Worm (Caenorhabditis elegans): ENCODE results near the gene col-168.
A peak's percentile ranks its signal among the peaks of the same experiment; 100 is the strongest.

The col-168 gene

DNA sequence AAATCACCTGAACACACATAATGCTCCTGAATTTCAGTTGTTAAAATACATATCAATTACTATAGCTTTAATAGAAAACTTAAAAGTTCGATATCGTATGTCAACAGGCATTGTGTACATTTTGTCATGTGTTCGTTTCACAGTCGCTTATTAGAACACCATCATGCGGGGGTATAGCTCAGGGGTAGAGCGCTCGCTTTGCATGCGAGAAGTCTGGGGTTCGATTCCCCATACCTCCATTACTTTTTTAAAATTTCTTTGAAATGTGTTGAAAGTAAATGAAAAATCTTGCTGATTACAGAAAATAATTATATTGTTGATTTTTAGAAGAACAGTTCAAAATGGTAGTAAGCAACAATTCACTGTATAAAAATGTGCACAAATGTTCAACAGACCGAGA, 40.0 kb upstream of the col-168 start (continued):
- TF ChIP-seq ZK546.5 (tag; optimal IDR thresholded peaks at IDR 0.05) (no peak), F26F4.8 (GFP tag; conservative IDR thresholded peaks at IDR 0.05) (peak; percentile 87), vab-7 (GFP tag; IDR thresholded peaks at IDR 0.05) (peak; percentile 86), hif-1 (tag; optimal IDR thresholded peaks at IDR 0.05) (no peak)

DNA sequence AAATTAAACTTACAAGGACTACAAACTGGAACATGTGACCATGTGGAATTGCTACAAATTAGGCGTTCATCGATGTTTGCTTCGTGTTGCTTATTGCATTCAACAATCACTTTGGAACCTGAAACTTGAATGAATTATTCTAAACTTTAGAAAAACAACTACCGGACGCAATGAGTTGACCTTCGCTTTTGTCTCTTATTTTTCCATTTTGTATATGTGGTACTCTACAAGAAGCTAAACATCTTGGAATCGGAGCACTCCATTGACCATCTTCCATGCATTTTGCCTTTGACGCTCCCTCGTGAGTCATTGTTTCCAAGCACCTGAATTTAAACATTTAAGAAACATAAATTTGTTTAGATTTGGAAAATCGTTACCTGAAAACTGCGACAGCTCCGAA, 37.1 kb upstream of the col-168 start:
- TF ChIP-seq ceh-44 (GFP tag; IDR thresholded peaks at IDR 0.05) (no peak), saeg-2 (GFP tag; IDR thresholded peaks at IDR 0.05) (no peak), snpc-1.2 (GFP tag; IDR thresholded peaks at IDR 0.05) (no peak), egl-27 (tag; optimal IDR thresholded peaks at IDR 0.05) (no peak), aha-1 (tag) (peak; percentile 90)

DNA sequence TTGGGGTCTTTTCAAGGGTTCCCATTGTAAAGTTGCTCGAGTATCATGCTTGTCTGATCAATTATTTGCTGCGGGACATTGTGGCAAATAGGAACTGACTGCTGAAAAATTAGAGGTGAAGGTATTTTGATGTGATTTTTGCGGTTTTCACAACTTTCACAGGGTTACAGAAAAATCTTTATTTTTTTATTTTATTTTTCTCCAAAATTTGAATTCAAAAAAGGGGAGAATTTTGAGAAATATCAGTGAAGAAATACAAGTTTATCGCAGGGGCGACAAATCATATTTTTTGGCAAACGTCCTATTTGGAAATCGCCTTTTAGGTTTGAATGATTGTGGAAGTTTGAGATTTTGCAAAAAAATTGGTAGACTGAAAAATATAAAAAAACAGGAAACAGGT, 34.6 kb upstream of the col-168 start, which contains the start of gene lev-9:
Gene lev-9, minus strand, starts transcription at position 101 of the 400 bp plus-strand sequence.
- no peak for TF ChIP-seq ceh-82 (tag; optimal IDR thresholded peaks at IDR 0.05)
- TF ChIP-seq ceh-28 (tag; optimal IDR thresholded peaks at IDR 0.05) = no peak
- no peak for TF ChIP-seq ceh-62 (tag; optimal IDR thresholded peaks at IDR 0.05)
- TF ChIP-seq nhr-48 (tag; optimal IDR thresholded peaks at IDR 0.05) = no peak
- no peak for TF ChIP-seq ceh-20 (GFP tag; IDR thresholded peaks at IDR 0.05)
- TF ChIP-seq ceh-32 (tag; optimal IDR thresholded peaks at IDR 0.05; ENCODE audit: poor library complexity) = no peak
- no peak for TF ChIP-seq skn-1 (tag; optimal IDR thresholded peaks at IDR 0.05)
- no peak for TF ChIP-seq unc-39 (tag; optimal IDR thresholded peaks at IDR 0.05)
- TF ChIP-seq php-3 (GFP tag; IDR thresholded peaks at IDR 0.05) = no peak
- TF ChIP-seq lim-7 (GFP tag; IDR thresholded peaks at IDR 0.05) = no peak
- no peak for TF ChIP-seq ZK546.5 (tag; optimal IDR thresholded peaks at IDR 0.05)
- no peak for TF ChIP-seq zip-11 (GFP tag; IDR thresholded peaks at IDR 0.05)
- TF ChIP-seq R02D3.7 (tag; optimal IDR thresholded peaks at IDR 0.05) = no peak
- no peak for TF ChIP-seq saeg-2 (GFP tag; IDR thresholded peaks at IDR 0.05)
- no peak for TF ChIP-seq ctbp-1 (GFP tag; IDR thresholded peaks at IDR 0.05)
- no peak for TF ChIP-seq aly-2 (tag; optimal IDR thresholded peaks at IDR 0.05)
- TF ChIP-seq zfp-3 (GFP tag; conservative IDR thresholded peaks at IDR 0.05) = no peak

DNA sequence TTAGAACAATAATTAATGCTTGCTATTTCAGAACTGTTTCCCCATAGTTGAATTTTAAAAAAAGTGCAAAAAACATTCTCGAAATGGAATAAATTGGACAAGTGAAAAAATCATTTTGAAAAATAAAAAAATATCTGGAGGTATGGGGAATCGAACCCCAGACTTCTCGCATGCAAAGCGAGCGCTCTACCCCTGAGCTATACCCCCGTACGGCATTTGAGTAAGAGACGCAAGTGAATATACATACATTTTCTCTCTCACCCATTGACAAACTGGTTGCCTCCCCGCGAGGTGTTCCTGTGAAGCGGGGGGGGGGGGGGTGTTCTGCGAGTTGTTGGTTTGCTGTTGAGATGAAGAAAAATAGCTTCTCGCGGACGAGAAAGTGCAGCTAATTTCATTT, 34.0 kb upstream of the col-168 start:
- TF ChIP-seq R02D3.7 (tag; optimal IDR thresholded peaks at IDR 0.05) (no peak), spr-1 (tag; optimal IDR thresholded peaks at IDR 0.05) (peak; percentile 79), ZK546.5 (tag; optimal IDR thresholded peaks at IDR 0.05) (no peak), T26A8.4 (GFP tag; IDR thresholded peaks at IDR 0.05) (peak; percentile 92), nhr-237 (tag; optimal IDR thresholded peaks at IDR 0.05) (no peak), T20F7.1 (GFP tag; optimal IDR thresholded peaks at IDR 0.05) (no peak), ama-1 (optimal IDR thresholded peaks at IDR 0.05) (no peak), mes-2 (tag; optimal IDR thresholded peaks at IDR 0.05; ENCODE audit: poor library complexity, severe bottlenecking) (peak; percentile 89), mdl-1 (tag; optimal IDR thresholded peaks at IDR 0.05) (peak in 1 of 2 experiments; percentile 56), nhr-10 (tag; optimal IDR thresholded peaks at IDR 0.05) (no peak), lim-7 (GFP tag; IDR thresholded peaks at IDR 0.05) (peak; percentile 99), jun-1 (tag; optimal IDR thresholded peaks at IDR 0.05) (no peak), egl-43 (GFP tag; IDR thresholded peaks at IDR 0.05) (peak; percentile 98), ceh-32 (tag; optimal IDR thresholded peaks at IDR 0.05; ENCODE audit: poor library complexity) (no peak), lin-13 (GFP tag; optimal IDR thresholded peaks at IDR 0.05) (peak; percentile 52), dmd-6 (GFP tag; IDR thresholded peaks at IDR 0.05) (peak; percentile 71), nhr-28 (tag; optimal IDR thresholded peaks at IDR 0.05) (peak; percentile 24), F44E2.7 (GFP tag; IDR thresholded peaks at IDR 0.05) (peak; percentile 97), F10B5.3 (tag; optimal IDR thresholded peaks at IDR 0.05) (peak; percentile 62), Y105C5A.15 (GFP tag; IDR thresholded peaks at IDR 0.05) (peak; percentile 97), ctbp-1 (GFP tag; IDR thresholded peaks at IDR 0.05) (peak; percentile 86), skn-1 (tag; optimal IDR thresholded peaks at IDR 0.05) (no peak), cey-2 (tag; optimal IDR thresholded peaks at IDR 0.05; ENCODE audit: borderline replicate concordance, insufficient read depth) (no peak), zip-11 (GFP tag; IDR thresholded peaks at IDR 0.05) (peak; percentile 55; the same call in 1 of the 2 replicates), set-16 (GFP tag; IDR thresholded peaks at IDR 0.05) (peak; percentile 64), zfp-3 (GFP tag; conservative IDR thresholded peaks at IDR 0.05) (peak; percentile 61), F49E8.2 (tag; optimal IDR thresholded peaks at IDR 0.05; ENCODE audit: borderline replicate concordance) (no peak), attf-4 (tag; optimal IDR thresholded peaks at IDR 0.05) (no peak), nhr-76 (tag; optimal IDR thresholded peaks at IDR 0.05) (no peak), tag-97 (GFP tag; IDR thresholded peaks at IDR 0.05) (no peak), ceh-28 (tag; optimal IDR thresholded peaks at IDR 0.05) (no peak)
